Fruit fly (Drosophila melanogaster) whole organism, prepupa: ENCODE measurements around the gene CG11686.

Experiments
- Blimp-1 ChIP-seq: fragments of 200-800 bp; sonication (Bioruptor generic); optimal IDR thresholded peaks from 3 replicates; lab custom pipeline; 2017; ENCODE audit warnings: missing biosample characterization, missing genetic modification characterization, mild to moderate bottlenecking, moderate library complexity, missing genetic modification reagents
- CG10631 ChIP-seq: fragments of 200-800 bp; sonication (Bioruptor generic); optimal IDR thresholded peaks from 2 replicates; lab custom pipeline; 2016; ENCODE audit warnings: missing biosample characterization, missing genetic modification characterization
- CG10669 ChIP-seq: fragments of 200-800 bp; sonication (Bioruptor generic); optimal IDR thresholded peaks from 3 replicates; lab custom pipeline; 2018; ENCODE audit warnings: missing biosample characterization, mild to moderate bottlenecking, missing genetic modification characterization, moderate library complexity
- CG11294 ChIP-seq: fragments of 200-800 bp; sonication (Bioruptor generic); IDR thresholded peaks from 2 replicates; pipeline ENCODE4 v1.3.6; 2022; ENCODE audit warnings: missing biosample characterization, missing genetic modification characterization
- CG11762 ChIP-seq: fragments of 200-800 bp; sonication (Bioruptor generic); optimal IDR thresholded peaks from 3 replicates; lab custom pipeline; 2016; ENCODE audit warnings: missing biosample characterization, missing genetic modification characterization; ENCODE audit not compliant: insufficient read depth
- CG11902 ChIP-seq: fragments of 200-800 bp; sonication (Bioruptor generic); optimal IDR thresholded peaks from 3 replicates; lab custom pipeline; 2016; ENCODE audit warnings: missing biosample characterization, missing genetic modification characterization
- CG1621 ChIP-seq: fragments of 200-800 bp; sonication (Bioruptor generic); optimal IDR thresholded peaks from 3 replicates; lab custom pipeline; 2018; ENCODE audit warnings: missing biosample characterization, mild to moderate bottlenecking, missing genetic modification characterization
- CG16779 ChIP-seq: fragments of 200-800 bp; sonication (Bioruptor generic); optimal IDR thresholded peaks from 3 replicates; lab custom pipeline; 2017; ENCODE audit warnings: missing biosample characterization, mild to moderate bottlenecking, missing genetic modification characterization
- CG31627 ChIP-seq: fragments of 200-800 bp; sonication (Bioruptor generic); optimal IDR thresholded peaks from 3 replicates; lab custom pipeline; 2016; ENCODE audit warnings: missing biosample characterization, missing genetic modification characterization
- CG3919 ChIP-seq: fragments of 200-800 bp; sonication (Bioruptor generic); optimal IDR thresholded peaks from 3 replicates; lab custom pipeline; 2016; ENCODE audit warnings: missing biosample characterization, missing genetic modification characterization
- CG6163 ChIP-seq: fragments of 200-800 bp; sonication (Bioruptor generic); IDR thresholded peaks from 3 replicates; pipeline ENCODE4 v1.3.6; 2022; ENCODE audit warnings: missing biosample characterization, missing genetic modification characterization
- CG6792 ChIP-seq: fragments of 200-800 bp; sonication (Bioruptor generic); optimal IDR thresholded peaks from 3 replicates; lab custom pipeline; 2016; ENCODE audit warnings: missing biosample characterization, missing genetic modification characterization
- CG6808 ChIP-seq: fragments of 200-800 bp; sonication (Bioruptor generic); optimal IDR thresholded peaks from 3 replicates; lab custom pipeline; 2017; ENCODE audit warnings: missing biosample characterization, missing genetic modification characterization, mild to moderate bottlenecking, moderate library complexity, missing genetic modification reagents
- CG6854 ChIP-seq: fragments of 200-800 bp; sonication (Bioruptor generic); optimal IDR thresholded peaks from 2 replicates; lab custom pipeline; 2017; ENCODE audit warnings: missing biosample characterization, mild to moderate bottlenecking, missing genetic modification characterization
- CG7368 ChIP-seq: fragments of 200-800 bp; sonication (Bioruptor generic); optimal IDR thresholded peaks from 3 replicates; lab custom pipeline; 2016; ENCODE audit warnings: missing biosample characterization, missing genetic modification characterization
- CG8119 ChIP-seq: fragments of 200-800 bp; sonication (Bioruptor generic); IDR thresholded peaks from 3 replicates; pipeline ENCODE4 v1.3.6; 2022; ENCODE audit warnings: missing biosample characterization, missing genetic modification characterization
- CG8319 ChIP-seq: fragments of 200-800 bp; sonication (Bioruptor generic); optimal IDR thresholded peaks from 3 replicates; lab custom pipeline; 2016; ENCODE audit warnings: missing biosample characterization, missing genetic modification characterization
- CG8632 ChIP-seq: fragments of 200-800 bp; sonication (Bioruptor generic); optimal IDR thresholded peaks from 3 replicates; lab custom pipeline; 2016; ENCODE audit warnings: missing biosample characterization, missing genetic modification characterization
- CG9139 ChIP-seq: fragments of 200-800 bp; sonication (Bioruptor generic); optimal IDR thresholded peaks from 3 replicates; lab custom pipeline; 2017; ENCODE audit warnings: missing biosample characterization, mild to moderate bottlenecking, missing genetic modification characterization
- Eip75B ChIP-seq: fragments of 200-800 bp; sonication (Bioruptor generic); optimal IDR thresholded peaks from 3 replicates; lab custom pipeline; 2016; ENCODE audit warnings: missing biosample characterization, missing genetic modification characterization
- Eip78C ChIP-seq: fragments of 200-800 bp; sonication (Bioruptor generic); peaks from one replicate; lab custom pipeline; 2016; ENCODE audit warnings: missing biosample characterization, missing genetic modification characterization
- Ets21C ChIP-seq: fragments of 200-800 bp; sonication (Bioruptor generic); optimal IDR thresholded peaks from 3 replicates; lab custom pipeline; 2016; ENCODE audit warnings: missing biosample characterization, missing genetic modification characterization
- Gug ChIP-seq: fragments of 200-800 bp; sonication (Bioruptor generic); IDR thresholded peaks from 2 replicates; pipeline ENCODE4 v1.3.6; 2022; ENCODE audit warnings: missing biosample characterization, missing genetic modification characterization
- Hr39 ChIP-seq: fragments of 200-800 bp; sonication (Bioruptor generic); optimal IDR thresholded peaks from 2 replicates; lab custom pipeline; 2016; ENCODE audit warnings: missing biosample characterization, missing genetic modification characterization
- Hr4 ChIP-seq: fragments of 200-800 bp; sonication (Bioruptor generic); optimal IDR thresholded peaks from 3 replicates; lab custom pipeline; 2016; ENCODE audit warnings: missing biosample characterization, missing genetic modification characterization
- Lpt ChIP-seq: fragments of 200-800 bp; sonication (Bioruptor generic); optimal IDR thresholded peaks from 3 replicates; lab custom pipeline; 2016; ENCODE audit warnings: missing biosample characterization, missing genetic modification characterization
- Met ChIP-seq: fragments of 200-800 bp; sonication (Bioruptor generic); optimal IDR thresholded peaks from 3 replicates; lab custom pipeline; 2016; ENCODE audit warnings: missing biosample characterization, missing genetic modification characterization
- Smox ChIP-seq: fragments of 200-800 bp; sonication (Bioruptor generic); optimal IDR thresholded peaks from 3 replicates; lab custom pipeline; 2016; ENCODE audit warnings: missing biosample characterization, missing genetic modification characterization
- Sox102F ChIP-seq: fragments of 200-800 bp; sonication (Bioruptor generic); optimal IDR thresholded peaks from 2 replicates; lab custom pipeline; 2016; ENCODE audit warnings: missing biosample characterization, mild to moderate bottlenecking, missing genetic modification characterization
- Sox14 ChIP-seq: fragments of 200-800 bp; sonication (Bioruptor generic); optimal IDR thresholded peaks from 3 replicates; lab custom pipeline; 2016; ENCODE audit warnings: missing biosample characterization, missing genetic modification characterization
- achi ChIP-seq: fragments of 200-800 bp; sonication (Bioruptor generic); optimal IDR thresholded peaks from 3 replicates; lab custom pipeline; 2016; ENCODE audit warnings: missing biosample characterization, missing genetic modification characterization
- acj6 ChIP-seq: fragments of 200-800 bp; sonication (Bioruptor generic); optimal IDR thresholded peaks from 3 replicates; lab custom pipeline; 2016; ENCODE audit warnings: missing biosample characterization, missing genetic modification characterization
- cyc ChIP-seq: fragments of 200-800 bp; sonication (Bioruptor generic); optimal IDR thresholded peaks from 3 replicates; lab custom pipeline; 2016; ENCODE audit warnings: missing biosample characterization, missing genetic modification characterization
- dac ChIP-seq: fragments of 200-800 bp; sonication (Bioruptor generic); optimal IDR thresholded peaks from 2 replicates; lab custom pipeline; 2017; ENCODE audit warnings: missing biosample characterization, mild to moderate bottlenecking, missing genetic modification characterization
- dsx ChIP-seq: fragments of 200-800 bp; optimal IDR thresholded peaks from 3 replicates; lab custom pipeline; 2019; ENCODE audit warnings: missing biosample characterization, mild to moderate bottlenecking, missing genetic modification characterization, moderate library complexity; ENCODE audit not compliant: poor library complexity, severe bottlenecking
- eg ChIP-seq: fragments of 200-800 bp; sonication (Bioruptor generic); IDR thresholded peaks from 3 replicates; pipeline ENCODE4 v1.3.6; 2022; ENCODE audit warnings: missing biosample characterization, missing genetic modification characterization
- fd59A ChIP-seq: fragments of 200-800 bp; sonication (Bioruptor generic); optimal IDR thresholded peaks from 2 replicates; lab custom pipeline; 2017; ENCODE audit warnings: missing biosample characterization, mild to moderate bottlenecking, missing genetic modification characterization, missing genetic modification reagents
- fkh ChIP-seq: fragments of 200-800 bp; sonication (Bioruptor generic); optimal IDR thresholded peaks from 3 replicates; lab custom pipeline; 2017; ENCODE audit warnings: missing biosample characterization, mild to moderate bottlenecking, missing genetic modification characterization, moderate library complexity
- lz ChIP-seq: fragments of 200-800 bp; sonication (Bioruptor generic); optimal IDR thresholded peaks from 3 replicates; lab custom pipeline; 2016; ENCODE audit warnings: missing biosample characterization, missing genetic modification characterization
- net ChIP-seq: fragments of 200-800 bp; sonication (Bioruptor generic); optimal IDR thresholded peaks from 3 replicates; lab custom pipeline; 2016; ENCODE audit warnings: missing biosample characterization, missing genetic modification characterization
- pdm3 ChIP-seq: fragments of 200-800 bp; sonication (Bioruptor generic); optimal IDR thresholded peaks from 3 replicates; lab custom pipeline; 2016; ENCODE audit warnings: missing biosample characterization, missing genetic modification characterization
- spab ChIP-seq: fragments of 200-800 bp; sonication (Bioruptor generic); optimal IDR thresholded peaks from 2 replicates; lab custom pipeline; 2017; ENCODE audit warnings: missing biosample characterization, mild to moderate bottlenecking, missing genetic modification characterization, missing genetic modification reagents
- svp ChIP-seq: fragments of 200-800 bp; sonication (Bioruptor generic); peaks from one replicate; lab custom pipeline; 2016; ENCODE audit warnings: missing biosample characterization, missing genetic modification characterization
- vri ChIP-seq: fragments of 200-800 bp; sonication (Bioruptor generic); optimal IDR thresholded peaks from 3 replicates; lab custom pipeline; 2016; ENCODE audit warnings: missing biosample characterization, mild to moderate bottlenecking, missing genetic modification characterization

CG11686 gene

DNA sequence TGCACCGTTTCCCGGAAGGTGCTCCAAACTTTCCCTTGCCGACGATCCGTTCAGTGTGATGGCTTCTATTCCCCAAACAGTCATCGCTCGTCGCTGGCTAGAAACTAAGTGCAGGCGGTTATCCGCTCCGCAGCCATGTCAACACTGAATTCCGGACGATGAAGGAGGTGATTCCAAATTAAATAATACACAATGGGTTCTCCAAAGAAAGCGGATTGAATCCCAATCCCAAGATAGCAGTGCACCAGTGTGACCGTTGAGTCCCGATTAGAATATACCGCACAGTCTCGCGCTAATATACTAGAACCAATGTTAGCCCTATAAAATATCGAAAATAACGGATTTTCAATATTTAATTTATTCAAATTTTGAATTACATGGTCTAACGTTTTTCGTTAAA is 11.6 kb downstream of the CG11686 start, which contains the start of gene TBC1D5:
Gene TBC1D5 (minus strand): TSS at position 254 of the 400 bp plus-strand sequence.
- peak; percentile 14 for TF ChIP-seq CG6854 (GFP tag; lab: Kevin White, UChicago)
- TF ChIP-seq vri (GFP tag; lab: Kevin White, UChicago) = no peak
- peak; percentile 8 for TF ChIP-seq Sox14 (GFP tag; lab: Kevin White, UChicago)
- TF ChIP-seq CG8632 (GFP tag; lab: Kevin White, UChicago) = no peak
- no peak for TF ChIP-seq CG6163 (GFP tag; lab: Robert Waterston, UW)
- no peak for TF ChIP-seq acj6 (GFP tag; lab: Kevin White, UChicago)
- TF ChIP-seq CG7368 = no peak
- TF ChIP-seq eg (GFP tag; lab: Robert Waterston, UW) = no peak
- TF ChIP-seq CG6808 = no peak
- no peak for TF ChIP-seq dsx
- peak; percentile 69 for TF ChIP-seq Eip78C (GFP tag; lab: Kevin White, UChicago)
- TF ChIP-seq CG11294 (GFP tag; lab: Robert Waterston, UW) = no peak
- TF ChIP-seq CG16779 = no peak
- TF ChIP-seq svp = peak; percentile 63

- TF ChIP-seq Ets21C (GFP tag; lab: Kevin White, UChicago) = no peak
- TF ChIP-seq Eip75B (GFP tag; lab: Kevin White, UChicago) = no peak
- no peak for TF ChIP-seq Smox (GFP tag; lab: Kevin White, UChicago)
- TF ChIP-seq net (GFP tag; lab: Kevin White, UChicago) = no peak
- TF ChIP-seq Blimp-1 (GFP tag; lab: Kevin White, UChicago) = no peak
- TF ChIP-seq CG11294 (GFP tag; lab: Robert Waterston, UW) = no peak
- no peak for TF ChIP-seq CG1621 (tag; lab: Kevin White, UChicago)
- TF ChIP-seq CG7368 = no peak
Measured at dm6 chr3R:13273462-13273861, 13.3 kb downstream of the CG11686 start.

DNA sequence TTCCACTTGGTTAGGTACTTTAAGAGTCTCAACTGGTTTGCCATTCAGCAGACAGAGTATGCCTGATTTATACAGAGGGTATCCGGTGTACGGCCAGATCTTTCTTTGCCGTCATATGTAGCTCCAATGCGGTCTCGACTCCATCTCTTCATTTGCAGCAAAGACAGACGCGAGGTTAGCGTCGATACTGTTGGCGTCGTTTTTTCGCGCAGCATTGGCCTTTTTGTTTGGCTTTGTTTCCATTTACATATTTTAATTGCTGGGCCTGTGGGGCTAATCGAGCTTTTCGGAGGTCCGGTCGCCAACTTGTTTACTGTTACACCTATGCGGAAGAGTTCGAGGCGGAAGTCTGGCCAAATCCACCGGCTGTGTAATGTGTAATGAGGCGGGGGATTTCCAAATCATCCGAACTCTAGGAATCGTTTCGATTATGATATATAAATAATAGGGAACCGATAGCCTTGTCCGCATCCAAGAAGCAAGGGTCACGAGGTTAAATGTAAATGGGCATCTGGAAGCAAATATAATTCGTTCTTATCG is 14.2 kb downstream of the CG11686 start:
- TF ChIP-seq CG11902 (GFP tag; lab: Kevin White, UChicago) (no peak), CG8119 (GFP tag; lab: Robert Waterston, UW) (no peak), fkh (GFP tag; lab: Kevin White, UChicago) (no peak), CG9139 (no peak), dac (GFP tag; lab: Kevin White, UChicago) (no peak), CG6808 (no peak), Hr4 (GFP tag; lab: Kevin White, UChicago) (no peak), fd59A (GFP tag; lab: Kevin White, UChicago) (no peak), eg (GFP tag; lab: Robert Waterston, UW) (no peak), Met (GFP tag; lab: Kevin White, UChicago) (no peak), Gug (GFP tag; lab: Robert Waterston, UW) (no peak), lz (no peak), net (GFP tag; lab: Kevin White, UChicago) (no peak), CG3919 (GFP tag; lab: Kevin White, UChicago) (no peak), cyc (GFP tag; lab: Kevin White, UChicago) (no peak)
- TF ChIP-seq, all 60 proteins: peak for 0

- peak; percentile 74 for TF ChIP-seq svp
- no peak for TF ChIP-seq fd59A (GFP tag; lab: Kevin White, UChicago)
Measured at dm6 chr3R:13275473-13275872, 15.3 kb downstream of the CG11686 start.

dm6 chr3R:13279419-13279818 is 19.3 kb downstream of the CG11686 start, which contains the start of gene CG8630:
Gene CG8630, plus strand, starts transcription at chr3R:13279721.
- no peak for TF ChIP-seq CG31627 (GFP tag; lab: Kevin White, UChicago)
- TF ChIP-seq CG11762 (GFP tag; lab: Kevin White, UChicago) = no peak
- TF ChIP-seq Hr39 = no peak
- no peak for TF ChIP-seq pdm3 (GFP tag; lab: Kevin White, UChicago)
- TF ChIP-seq CG10631 (GFP tag; lab: Kevin White, UChicago) = no peak
- TF ChIP-seq CG8319 (GFP tag; lab: Kevin White, UChicago) = no peak
- TF ChIP-seq achi = no peak
- TF ChIP-seq lz = no peak
- no peak for TF ChIP-seq eg (GFP tag; lab: Robert Waterston, UW)
- no peak for TF ChIP-seq spab
- TF ChIP-seq CG6808 = no peak
- TF ChIP-seq CG8632 (GFP tag; lab: Kevin White, UChicago) = no peak
- no peak for TF ChIP-seq Lpt (GFP tag; lab: Kevin White, UChicago)
- TF ChIP-seq CG10669 (GFP tag; lab: Kevin White, UChicago) = no peak
- no peak for TF ChIP-seq CG6163 (GFP tag; lab: Robert Waterston, UW)
- no peak for TF ChIP-seq Sox102F (GFP tag; lab: Kevin White, UChicago)
- TF ChIP-seq Met (GFP tag; lab: Kevin White, UChicago) = no peak
- no peak for TF ChIP-seq CG6792 (GFP tag; lab: Kevin White, UChicago)
